Worm (Caenorhabditis elegans): ENCODE results near the gene frg-1.

The frg-1 gene

DNA sequence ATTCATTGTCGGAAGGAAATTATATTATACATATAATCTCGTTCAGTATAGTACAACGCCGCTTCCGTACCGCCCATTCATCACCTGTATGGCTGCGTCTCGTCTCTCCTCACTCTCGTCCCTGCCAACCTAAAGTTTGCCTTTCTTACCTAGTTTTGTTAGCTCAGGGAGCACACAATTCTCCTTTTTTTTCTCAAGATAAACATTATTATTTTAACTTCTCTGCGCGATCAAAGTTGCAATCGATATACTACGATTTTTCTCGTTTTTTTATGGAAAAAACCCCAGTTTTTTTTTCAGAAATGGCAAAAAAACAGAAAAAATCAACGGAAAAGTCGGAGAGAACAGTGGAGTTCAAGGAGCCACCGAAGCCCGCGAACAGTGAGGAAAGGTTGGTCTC is 44.5 kb upstream of the frg-1 start, which contains the start of gene epg-3:
epg-3 (plus strand) TSS at position 301 of the 400 bp plus-strand sequence.
- TF ChIP-seq sma-9 (GFP tag; optimal IDR thresholded peaks at IDR 0.05), result no peak
- TF ChIP-seq sma-9 (tag; optimal IDR thresholded peaks at IDR 0.05), result no peak
- TF ChIP-seq sem-4 (tag; optimal IDR thresholded peaks at IDR 0.05), result no peak

DNA sequence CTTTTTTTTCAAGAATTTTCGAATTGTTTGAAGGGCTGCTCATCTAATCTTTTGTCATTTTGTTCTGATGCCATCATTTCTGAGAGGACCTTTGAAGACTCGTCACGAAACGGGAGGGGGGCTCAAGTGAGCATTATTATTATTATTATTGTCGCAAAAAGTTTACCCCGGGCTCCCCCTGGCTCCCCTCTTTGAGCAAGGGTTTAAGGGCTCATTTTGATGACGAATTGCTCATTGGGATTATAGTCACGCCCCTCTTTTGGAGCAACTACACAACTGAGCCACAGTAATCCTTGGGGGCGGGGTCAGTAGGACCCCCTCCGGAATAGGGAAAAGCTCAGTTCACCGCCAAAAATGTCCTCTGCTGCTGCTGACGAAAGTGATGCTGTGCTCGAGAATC is 36.7 kb upstream of the frg-1 start, which contains the start of gene unc-25:
unc-25 (plus strand) TSS at position 345 of the 400 bp plus-strand sequence.
- TF ChIP-seq mdl-1 (tag; optimal IDR thresholded peaks at IDR 0.05) (no peak), ztf-1 (GFP tag; conservative IDR thresholded peaks at IDR 0.05) (0 out of 2 replicates have a peak, but pooled peaks have one; percentile 22), unc-55 (GFP tag; optimal IDR thresholded peaks at IDR 0.05) (peak; percentile 57), sma-9 (GFP tag; optimal IDR thresholded peaks at IDR 0.05) (no peak), sma-9 (tag; optimal IDR thresholded peaks at IDR 0.05) (no peak), elt-3 (tag; optimal IDR thresholded peaks at IDR 0.05) (no peak), elt-1 (tag; optimal IDR thresholded peaks at IDR 0.05) (no peak), R02D3.7 (tag; optimal IDR thresholded peaks at IDR 0.05) (no peak), Y55F3AM.14 (GFP tag; optimal IDR thresholded peaks at IDR 0.05) (peak; percentile 73), dmd-4 (tag; optimal IDR thresholded peaks at IDR 0.05) (no peak), ceh-16 (tag; optimal IDR thresholded peaks at IDR 0.05) (no peak), peb-1 (tag; optimal IDR thresholded peaks at IDR 0.05) (no peak), alr-1 (tag; optimal IDR thresholded peaks at IDR 0.05) (no peak), zag-1 (tag; optimal IDR thresholded peaks at IDR 0.05) (no peak), egl-27 (tag; optimal IDR thresholded peaks at IDR 0.05) (no peak), lsy-2 (tag; optimal IDR thresholded peaks at IDR 0.05) (peak in 1 of 2 experiments; percentile 20), nhr-77 (tag; optimal IDR thresholded peaks at IDR 0.05) (no peak), unc-62 (GFP tag; optimal IDR thresholded peaks at IDR 0.05) (no peak), crh-2 (tag; optimal IDR thresholded peaks at IDR 0.05) (no peak), F13H6.1 (tag; optimal IDR thresholded peaks at IDR 0.05) (peak; percentile 0), mab-5 (tag; optimal IDR thresholded peaks at IDR 0.05) (peak; percentile 73)

DNA sequence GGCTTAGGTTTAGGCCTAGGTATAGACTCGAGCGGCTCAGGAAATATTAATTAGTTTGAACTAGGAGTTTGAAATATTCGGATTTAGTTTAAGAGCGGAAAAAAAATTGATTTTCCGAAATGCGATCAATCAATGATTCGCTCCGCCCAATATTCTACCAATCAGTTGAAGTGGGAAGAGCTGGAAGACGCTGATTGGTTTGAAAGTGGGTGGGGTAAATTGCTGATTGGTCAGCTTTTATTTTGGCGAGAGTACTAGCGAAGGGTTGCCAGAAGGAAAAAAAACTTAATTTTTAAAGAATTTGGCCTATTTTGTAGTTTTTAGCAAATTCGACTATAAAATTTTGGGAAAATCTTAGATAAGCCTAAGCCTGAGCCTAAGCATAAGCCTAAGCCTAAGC is 34.9 kb upstream of the frg-1 start:
- TF ChIP-seq mdl-1 (tag; optimal IDR thresholded peaks at IDR 0.05), result no peak

DNA sequence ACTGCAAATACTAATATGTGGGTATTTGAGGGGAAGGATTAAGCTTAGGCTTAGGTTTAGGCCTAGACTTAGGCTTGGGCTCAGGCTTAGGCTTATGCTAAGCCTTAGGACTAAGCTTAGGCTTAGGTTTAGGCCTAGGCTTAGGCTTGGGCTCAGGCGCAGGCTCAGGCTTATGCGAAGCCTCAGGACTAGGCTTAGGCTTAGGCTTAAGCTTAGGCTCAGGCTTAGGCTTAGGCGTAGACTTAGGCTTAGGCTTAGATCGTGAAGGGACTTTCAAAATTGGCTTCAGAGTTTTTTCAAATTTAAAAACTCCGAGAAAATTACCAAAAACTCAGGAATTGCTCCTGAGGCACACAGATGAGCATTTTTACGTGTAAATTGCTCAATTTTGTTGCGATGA is 33.9 kb upstream of the frg-1 start:
- TF ChIP-seq nhr-23 (tag; optimal IDR thresholded peaks at IDR 0.05) (no peak), egl-27 (tag; optimal IDR thresholded peaks at IDR 0.05) (no peak), ceh-16 (tag; optimal IDR thresholded peaks at IDR 0.05) (no peak), sem-4 (tag; optimal IDR thresholded peaks at IDR 0.05) (no peak), Y55F3AM.14 (GFP tag; optimal IDR thresholded peaks at IDR 0.05) (no peak), ztf-4 (tag; optimal IDR thresholded peaks at IDR 0.05) (no peak), nhr-129 (tag; optimal IDR thresholded peaks at IDR 0.05) (no peak), ceh-82 (tag; optimal IDR thresholded peaks at IDR 0.05) (no peak), lin-13 (GFP tag; optimal IDR thresholded peaks at IDR 0.05) (no peak), lin-39 (tag; optimal IDR thresholded peaks at IDR 0.05) (no peak), nhr-77 (tag; optimal IDR thresholded peaks at IDR 0.05) (no peak), R02D3.7 (tag; optimal IDR thresholded peaks at IDR 0.05) (no peak), lsy-2 (tag; optimal IDR thresholded peaks at IDR 0.05) (no peak), ztf-1 (GFP tag; conservative IDR thresholded peaks at IDR 0.05) (no peak)

DNA sequence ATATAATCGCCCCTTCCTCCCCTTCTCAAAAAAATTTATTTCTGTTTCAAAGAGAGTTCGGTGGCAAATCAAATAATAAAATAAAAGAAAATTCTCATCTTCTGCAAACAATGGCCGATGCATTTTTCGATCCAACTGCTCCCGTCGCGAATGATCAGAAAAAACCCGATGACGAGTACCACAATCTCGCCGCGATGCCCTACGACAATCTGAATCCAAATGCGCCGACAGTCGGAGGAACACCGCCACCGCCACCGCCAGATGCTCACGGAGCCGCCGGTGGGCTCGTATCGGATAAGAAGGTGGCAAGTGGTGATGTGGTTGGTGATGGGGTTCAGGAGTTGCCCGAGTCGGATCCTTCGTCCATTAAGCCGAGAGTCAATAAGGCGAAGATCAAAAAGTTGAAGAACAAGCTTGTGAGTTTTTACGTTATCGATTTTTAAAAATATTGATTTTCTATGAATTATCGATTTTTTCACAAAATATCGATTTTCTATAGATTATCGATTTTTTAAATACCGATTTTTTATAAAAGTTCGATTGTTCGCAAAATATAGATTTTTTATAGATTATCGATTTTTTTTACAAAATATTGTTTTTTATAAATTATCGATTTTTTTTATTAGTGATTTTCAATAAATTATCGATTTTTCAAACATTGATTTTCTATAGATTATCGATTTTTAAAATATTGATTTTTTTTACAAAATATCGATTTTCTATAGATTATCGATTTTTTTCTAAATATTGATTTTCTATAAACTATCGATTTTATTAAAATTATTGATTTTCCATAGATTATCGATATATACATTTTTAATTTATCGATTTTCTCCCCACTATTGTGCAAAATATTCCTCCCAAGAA is 27.4 kb upstream of the frg-1 start, which contains the start of gene Y39E4A.1:
Y39E4A.1 (plus strand) TSS at position 51 of the 867 bp plus-strand sequence.
- TF ChIP-seq unc-39 (tag; optimal IDR thresholded peaks at IDR 0.05), result no peak
- TF ChIP-seq Y55F3AM.14 (GFP tag; optimal IDR thresholded peaks at IDR 0.05), result no peak
- TF ChIP-seq sma-9 (GFP tag; optimal IDR thresholded peaks at IDR 0.05), result no peak
- TF ChIP-seq sma-9 (tag; optimal IDR thresholded peaks at IDR 0.05), result no peak
- no peak for TF ChIP-seq ztf-11 (tag; optimal IDR thresholded peaks at IDR 0.05)
- TF ChIP-seq nhr-77 (tag; optimal IDR thresholded peaks at IDR 0.05), result no peak
- TF ChIP-seq C34F6.9 (tag; optimal IDR thresholded peaks at IDR 0.05), result no peak
- no peak for TF ChIP-seq elt-3 (tag; optimal IDR thresholded peaks at IDR 0.05)
- no peak for TF ChIP-seq nhr-10 (tag; optimal IDR thresholded peaks at IDR 0.05)
- no peak for TF ChIP-seq aly-2 (tag; optimal IDR thresholded peaks at IDR 0.05)
- no peak for TF ChIP-seq F13H6.1 (tag; optimal IDR thresholded peaks at IDR 0.05)
